Worm (Caenorhabditis elegans): ENCODE results near the gene K08D9.4.

The K08D9.4 gene

DNA sequence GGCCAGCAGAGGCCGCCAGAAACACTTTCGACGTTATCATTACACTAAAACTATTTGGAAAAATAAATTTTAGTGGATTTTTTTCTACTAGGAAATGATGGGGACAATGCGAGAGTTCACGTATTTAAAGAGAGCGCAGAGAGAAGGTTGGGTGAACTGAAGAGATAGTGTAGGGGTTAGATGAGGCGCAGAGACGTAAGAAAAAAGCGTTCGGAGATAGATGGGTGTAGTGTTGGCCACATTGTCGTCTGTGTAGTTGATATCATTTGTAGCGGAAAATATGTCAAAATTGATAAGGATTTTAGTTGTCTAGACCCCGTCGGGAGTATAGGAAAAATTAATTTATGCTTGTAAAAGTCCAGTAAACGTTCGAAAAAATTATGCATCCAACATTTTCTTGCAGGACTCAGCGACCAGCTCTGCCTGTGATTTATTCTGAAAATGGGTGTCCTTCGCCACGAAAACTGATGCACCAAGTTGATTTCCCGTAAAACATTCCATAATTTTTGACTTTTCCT is 7.1 kb downstream of the K08D9.4 start, which contains the start of the genes Y73C8B.3 and Y73C8B.9 (continued):
- TF ChIP-seq Y105C5A.15 (GFP tag; IDR thresholded peaks at IDR 0.05) (no peak), hif-1 (tag; optimal IDR thresholded peaks at IDR 0.05) (no peak), php-3 (GFP tag; IDR thresholded peaks at IDR 0.05) (0 out of 2 replicates have a peak, but pooled peaks have one; percentile 14), zfp-2 (tag; optimal IDR thresholded peaks at IDR 0.05) (no peak), cey-2 (tag; optimal IDR thresholded peaks at IDR 0.05; ENCODE audit: borderline replicate concordance, insufficient read depth) (peak; percentile 22), snpc-4 (tag; optimal IDR thresholded peaks at IDR 0.05) (no peak), mxl-3 (GFP tag; optimal IDR thresholded peaks at IDR 0.05) (peak; percentile 43), nhr-48 (tag; optimal IDR thresholded peaks at IDR 0.05) (peak; percentile 76), nhr-102 (tag; optimal IDR thresholded peaks at IDR 0.05) (peak; percentile 9), mdl-1 (tag; optimal IDR thresholded peaks at IDR 0.05) (no peak), aha-1 (tag) (peak; percentile 95), lsy-2 (tag; optimal IDR thresholded peaks at IDR 0.05) (peak in 1 of 2 experiments; percentile 21), zag-1 (tag; optimal IDR thresholded peaks at IDR 0.05) (no peak), ZK337.2 (GFP tag; IDR thresholded peaks at IDR 0.05) (no peak), R02D3.7 (tag; optimal IDR thresholded peaks at IDR 0.05) (no peak), ceh-28 (tag; optimal IDR thresholded peaks at IDR 0.05) (no peak), vab-7 (GFP tag; IDR thresholded peaks at IDR 0.05) (no peak), ztf-11 (tag; optimal IDR thresholded peaks at IDR 0.05) (no peak), lin-15B (tag; optimal IDR thresholded peaks at IDR 0.05) (no peak), ama-1 (optimal IDR thresholded peaks at IDR 0.05) (no peak), nhr-42 (GFP tag; IDR thresholded peaks at IDR 0.05) (no peak), nhr-6 (tag; optimal IDR thresholded peaks at IDR 0.05) (no peak), nhr-237 (tag; optimal IDR thresholded peaks at IDR 0.05) (no peak), dmd-8 (GFP tag; IDR thresholded peaks at IDR 0.05) (no peak), daf-19 (GFP tag; conservative IDR thresholded peaks at IDR 0.05) (no peak), unc-62 (GFP tag; optimal IDR thresholded peaks at IDR 0.05 in 1 of 2) (peak in 1 of 2 experiments; percentile 83), unc-62 (tag; optimal IDR thresholded peaks at IDR 0.05) (no peak), tag-97 (GFP tag; IDR thresholded peaks at IDR 0.05) (no peak), gei-8 (GFP tag; optimal IDR thresholded peaks at IDR 0.05) (no peak), Y75B8A.6 (GFP tag; IDR thresholded peaks at IDR 0.05) (no peak), nhr-41 (GFP tag; IDR thresholded peaks at IDR 0.05) (no peak), zfp-3 (GFP tag; conservative IDR thresholded peaks at IDR 0.05) (no peak), nhr-11 (tag; optimal IDR thresholded peaks at IDR 0.05) (no peak), mxl-2 (GFP tag; conservative IDR thresholded peaks at IDR 0.05) (no peak), lin-13 (GFP tag; optimal IDR thresholded peaks at IDR 0.05) (no peak), ces-1 (GFP tag; optimal IDR thresholded peaks at IDR 0.05) (no peak), duxl-1 (tag; optimal IDR thresholded peaks at IDR 0.05; ENCODE audit: poor library complexity) (peak; percentile 36), daf-16 (GFP tag; optimal IDR thresholded peaks at IDR 0.05) (no peak), daf-16 (tag; optimal IDR thresholded peaks at IDR 0.05) (peak; percentile 7), zip-11 (GFP tag; IDR thresholded peaks at IDR 0.05) (no peak), nhr-77 (tag; optimal IDR thresholded peaks at IDR 0.05) (peak; percentile 62), nhr-28 (tag; optimal IDR thresholded peaks at IDR 0.05) (peak; percentile 100), ceh-82 (tag; optimal IDR thresholded peaks at IDR 0.05) (no peak), nhr-76 (tag; optimal IDR thresholded peaks at IDR 0.05) (no peak), lin-29 (GFP tag; IDR thresholded peaks at IDR 0.05) (no peak), tra-1 (GFP tag; IDR thresholded peaks at IDR 0.05) (no peak), dve-1 (tag; optimal IDR thresholded peaks at IDR 0.05; ENCODE audit: insufficient read depth) (peak; percentile 59), set-16 (GFP tag; IDR thresholded peaks at IDR 0.05) (no peak), fos-1 (tag; optimal IDR thresholded peaks at IDR 0.05) (no peak), daf-12 (tag; optimal IDR thresholded peaks at IDR 0.05) (no peak), saeg-2 (GFP tag; IDR thresholded peaks at IDR 0.05) (no peak), lir-3 (tag; optimal IDR thresholded peaks at IDR 0.05) (no peak), madf-9 (GFP tag; conservative IDR thresholded peaks at IDR 0.05) (no peak)
